Fruit fly (Drosophila melanogaster): ENCODE results near the gene ndl.

Gene ndl

DNA sequence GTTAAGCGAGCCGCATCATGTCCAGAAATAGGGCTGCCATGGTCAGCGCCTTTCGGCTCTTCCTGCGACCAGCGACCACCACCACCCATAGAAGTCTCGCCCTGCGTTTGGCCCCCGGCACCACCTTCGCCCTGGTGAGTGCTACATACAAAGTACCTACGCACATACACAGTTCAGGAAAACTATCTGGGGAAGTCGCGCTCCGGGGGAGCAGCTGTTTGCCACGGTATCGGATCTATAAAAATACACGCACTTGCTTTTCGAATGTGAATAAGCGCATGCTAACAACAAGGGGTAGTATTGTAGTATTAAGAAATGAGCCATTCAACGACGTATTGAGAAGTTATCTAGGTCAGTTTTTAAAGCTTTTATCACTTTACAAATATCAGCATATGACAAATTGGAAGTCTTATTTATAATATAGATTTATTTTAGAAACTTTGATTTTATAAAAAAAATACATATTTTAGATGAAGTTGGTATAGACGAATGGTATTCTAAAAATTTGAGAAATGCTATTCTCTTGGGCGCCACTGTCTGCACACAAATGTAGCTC, 51.3 kb downstream of the ndl start:
- TF ChIP-seq bowl (GFP tag; IDR thresholded peaks at IDR 0.05): no peak
- TF ChIP-seq CG12942 (GFP tag; optimal IDR thresholded peaks at IDR 0.05): peak; percentile 14
- peak; percentile 24 for TF ChIP-seq twi (tag; optimal IDR thresholded peaks at IDR 0.05)
- no peak for TF ChIP-seq Atf6 (GFP tag; IDR thresholded peaks at IDR 0.05)
- no peak for TF ChIP-seq chif (GFP tag; optimal IDR thresholded peaks at IDR 0.05)
- TF ChIP-seq Bteb2 (GFP tag; optimal IDR thresholded peaks at IDR 0.05): no peak
- TF ChIP-seq CG4854 (GFP tag; optimal IDR thresholded peaks at IDR 0.05): no peak
- no peak for TF ChIP-seq slou (GFP tag; optimal IDR thresholded peaks at IDR 0.05)
- no peak for TF ChIP-seq klu (GFP tag; IDR thresholded peaks at IDR 0.05)
- TF ChIP-seq Fer3 (tag; optimal IDR thresholded peaks at IDR 0.05): peak; percentile 55
- no peak for TF ChIP-seq Sry-β (GFP tag; optimal IDR thresholded peaks at IDR 0.05)
- TF ChIP-seq Taf1 (GFP tag; IDR thresholded peaks at IDR 0.05): 0 out of 2 replicates have a peak, but pooled peaks have one; percentile 8
- TF ChIP-seq vnd (GFP tag; IDR thresholded peaks at IDR 0.05; ENCODE audit: partially characterized antibody): no peak
- no peak for TF ChIP-seq lov (optimal IDR thresholded peaks at IDR 0.05)
- TF ChIP-seq lov (GFP tag; IDR thresholded peaks at IDR 0.05): no peak
- TF ChIP-seq CG6854 (GFP tag; optimal IDR thresholded peaks at IDR 0.05): peak; percentile 20
- TF ChIP-seq Poxn (GFP tag; IDR thresholded peaks at IDR 0.05): no peak
- no peak for TF ChIP-seq CG4617 (GFP tag; optimal IDR thresholded peaks at IDR 0.05; ENCODE audit: borderline replicate concordance)
- TF ChIP-seq Nf-YC (tag; optimal IDR thresholded peaks at IDR 0.05): peak; percentile 27
- no peak for TF ChIP-seq CG4282 (GFP tag; optimal IDR thresholded peaks at IDR 0.05)
- TF ChIP-seq NK7.1 (GFP tag; optimal IDR thresholded peaks at IDR 0.05): no peak
- TF ChIP-seq tin (GFP tag; optimal IDR thresholded peaks at IDR 0.05): peak; percentile 18
- no peak for TF ChIP-seq grn (GFP tag; optimal IDR thresholded peaks at IDR 0.05)
- peak; percentile 22; the same call in 1 of the 2 replicates for TF ChIP-seq CG14667 (GFP tag; IDR thresholded peaks at IDR 0.05)
- peak; percentile 48 for TF ChIP-seq HHEX (GFP tag; optimal IDR thresholded peaks at IDR 0.05)
- TF ChIP-seq CG1233 (GFP tag; optimal IDR thresholded peaks at IDR 0.05): peak; percentile 18
- TF ChIP-seq chm (GFP tag; IDR thresholded peaks at IDR 0.05): no peak
- no peak for TF ChIP-seq CG31388 (GFP tag; optimal IDR thresholded peaks at IDR 0.05)
- TF ChIP-seq CG32532 (GFP tag; IDR thresholded peaks at IDR 0.05): peak; percentile 62; the same call in 1 of the 2 replicates
- TF ChIP-seq insv (GFP tag; optimal IDR thresholded peaks at IDR 0.05): no peak
- peak; percentile 64 for TF ChIP-seq CG10979 (tag; optimal IDR thresholded peaks at IDR 0.05)
- no peak for TF ChIP-seq Spps (tag; optimal IDR thresholded peaks at IDR 0.05)
- no peak for TF ChIP-seq ab (GFP tag; optimal IDR thresholded peaks at IDR 0.05)
- no peak for TF ChIP-seq CG3726 (GFP tag; IDR thresholded peaks at IDR 0.05)
- no peak for TF ChIP-seq Ravus (GFP tag; IDR thresholded peaks at IDR 0.05)
- no peak for TF ChIP-seq Doc3 (GFP tag; IDR thresholded peaks at IDR 0.05; ENCODE audit: partially characterized antibody)
- TF ChIP-seq NFAT (GFP tag; IDR thresholded peaks at IDR 0.05): no peak
- TF ChIP-seq CG10321 (GFP tag; IDR thresholded peaks at IDR 0.05): no peak
- no peak for TF ChIP-seq CG17568 (GFP tag; optimal IDR thresholded peaks at IDR 0.05)
- TF ChIP-seq hbn (GFP tag; IDR thresholded peaks at IDR 0.05; ENCODE audit: partially characterized antibody): no peak
- TF ChIP-seq nom (GFP tag; optimal IDR thresholded peaks at IDR 0.05): peak; percentile 4
- peak; percentile 80 for TF ChIP-seq CG2678 (tag; optimal IDR thresholded peaks at IDR 0.05)
- TF ChIP-seq CG11696 (GFP tag; IDR thresholded peaks at IDR 0.05): peak; percentile 89
- TF ChIP-seq gcm (GFP tag; optimal IDR thresholded peaks at IDR 0.05): peak; percentile 51
- TF ChIP-seq lbe (GFP tag; optimal IDR thresholded peaks at IDR 0.05): no peak
- TF ChIP-seq CG1792 (GFP tag; optimal IDR thresholded peaks at IDR 0.05): no peak
- peak; percentile 69 for TF ChIP-seq nmo (GFP tag; optimal IDR thresholded peaks at IDR 0.05)
- no peak for TF ChIP-seq CG32772 (GFP tag; IDR thresholded peaks at IDR 0.05)
- peak; percentile 61 for TF ChIP-seq CG6689 (GFP tag; IDR thresholded peaks at IDR 0.05)
- TF ChIP-seq tna (GFP tag; IDR thresholded peaks at IDR 0.05; ENCODE audit: partially characterized antibody): no peak
- TF ChIP-seq CG7987 (GFP tag; optimal IDR thresholded peaks at IDR 0.05): no peak

Measured in whole organism, embryonic.